Fruit fly (Drosophila melanogaster): ENCODE measurements around the gene ocn.

DNA sequence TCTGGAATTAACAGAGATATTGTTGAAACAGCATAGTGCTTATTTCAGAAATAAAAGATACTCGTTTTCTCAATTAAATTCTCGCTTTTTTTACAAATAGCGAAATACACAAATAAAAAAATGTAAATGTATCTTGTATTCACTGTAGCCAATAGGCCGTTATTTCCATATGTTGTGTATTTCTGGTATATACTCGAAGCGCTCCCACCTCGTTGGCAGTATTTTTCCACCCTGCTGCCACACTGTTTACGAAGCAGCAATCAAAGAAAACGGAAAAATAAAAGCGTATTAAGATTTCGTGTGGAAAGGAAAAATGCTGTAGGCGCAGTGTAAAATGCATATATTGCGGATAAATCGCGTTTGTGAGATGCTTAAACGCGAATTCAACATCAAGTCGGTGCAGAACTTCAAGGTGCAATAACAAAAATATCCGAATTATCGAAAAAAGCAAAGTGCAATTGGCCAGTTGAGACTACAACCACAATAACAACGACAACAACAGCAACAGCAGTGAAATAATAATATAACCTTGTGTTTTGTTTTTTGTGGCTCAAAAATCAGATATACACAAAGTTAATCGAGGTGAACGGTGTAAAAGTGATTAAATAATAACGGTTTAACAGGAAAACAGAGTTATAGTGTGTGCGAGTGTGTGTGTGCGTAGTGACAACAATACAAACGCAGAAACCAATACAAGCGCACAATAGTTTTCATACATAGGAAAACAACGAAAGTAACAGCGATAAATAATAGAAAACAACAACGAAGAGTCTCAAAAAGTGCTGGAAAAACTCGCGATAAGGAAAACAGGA is 20.7 kb upstream of the ocn start, which contains the start of gene sima:
- TF ChIP-seq CG15710 (tag; optimal IDR thresholded peaks at IDR 0.05): no peak
- TF ChIP-seq CG32121 (GFP tag; IDR thresholded peaks at IDR 0.05): no peak
- no peak for TF ChIP-seq EcR (GFP tag; optimal IDR thresholded peaks at IDR 0.05)
- TF ChIP-seq CG14655 (GFP tag; optimal IDR thresholded peaks at IDR 0.05): no peak
- peak; percentile 23 for TF ChIP-seq CG8159 (tag; optimal IDR thresholded peaks at IDR 0.05)
- TF ChIP-seq Ets98B (GFP tag; IDR thresholded peaks at IDR 0.05): peak; percentile 64
- no peak for TF ChIP-seq gl (tag; optimal IDR thresholded peaks at IDR 0.05)
- no peak for TF ChIP-seq CG13204 (GFP tag; optimal IDR thresholded peaks at IDR 0.05)
- 0 out of 3 replicates have a peak, but pooled peaks have one; percentile 8 for TF ChIP-seq CG4496 (GFP tag; IDR thresholded peaks at IDR 0.05)
- no peak for TF ChIP-seq CG10348 (GFP tag; IDR thresholded peaks at IDR 0.05)
